Worm (Caenorhabditis elegans) whole organism, mixed stage, embryonic: Measurements from ENCODE around the gene ins-3.
"Not testable (repeated sequence)": the region's sequence is repeated elsewhere in the genome, so short reads cannot be mapped to it uniquely, and the experiment has no call there.

Experiments
- M03D4.4 ChIP-seq: sonication (generic microtip); optimal IDR thresholded peaks from 2 replicates; lab custom pipeline; 2017; ENCODE audit warnings: mild to moderate bottlenecking, missing genetic modification characterization, missing compliant biosample characterization
- bed-3 ChIP-seq: fragments of 200-800 bp; sonication (Bioruptor generic); optimal IDR thresholded peaks from 3 replicates; lab custom pipeline; 2018; ENCODE audit warnings: mild to moderate bottlenecking, missing genetic modification characterization, moderate library complexity, missing compliant biosample characterization
- blmp-1 ChIP-seq: fragments of 150-350 bp; optimal IDR thresholded peaks from 2 replicates; lab custom pipeline; 2014; ENCODE audit warnings: missing biosample characterization, missing genetic modification characterization
- ceh-39 ChIP-seq: fragments of 150-350 bp; optimal IDR thresholded peaks from 2 replicates; lab custom pipeline; 2014; ENCODE audit warnings: missing biosample characterization, missing genetic modification characterization
- ceh-43 ChIP-seq: fragments of 200-800 bp; sonication (Bioruptor generic); optimal IDR thresholded peaks from 2 replicates; lab custom pipeline; 2018; ENCODE audit warnings: mild to moderate bottlenecking, missing genetic modification characterization, moderate library complexity, missing compliant biosample characterization
- ceh-83 ChIP-seq: fragments of 200-800 bp; sonication (Bioruptor generic); optimal IDR thresholded peaks from 2 replicates; lab custom pipeline; 2018; ENCODE audit warnings: mild to moderate bottlenecking, missing genetic modification characterization, missing compliant biosample characterization
- ces-1 ChIP-seq: fragments of 150-350 bp; optimal IDR thresholded peaks from 2 replicates; lab custom pipeline; 2014; ENCODE audit warnings: missing biosample characterization, missing genetic modification reagents, missing genetic modification characterization
- cnd-1 ChIP-seq: fragments of 200-800 bp; sonication (Bioruptor generic); optimal IDR thresholded peaks from 2 replicates; lab custom pipeline; 2018; ENCODE audit warnings: mild to moderate bottlenecking, missing genetic modification characterization, missing compliant biosample characterization
- drap-1 ChIP-seq: fragments of 200-800 bp; sonication (Bioruptor generic); optimal IDR thresholded peaks from 3 replicates; lab custom pipeline; 2018; ENCODE audit warnings: mild to moderate bottlenecking, missing genetic modification characterization, missing compliant biosample characterization
- elt-1 ChIP-seq: sonication (generic microtip); optimal IDR thresholded peaks from 2 replicates; lab custom pipeline; 2017; ENCODE audit warnings: missing genetic modification characterization, mild to moderate bottlenecking, missing compliant biosample characterization, antibody characterized with exemption, moderate library complexity, borderline replicate concordance; ENCODE audit not compliant: insufficient read depth
- flh-1 ChIP-seq: fragments of 200-800 bp; sonication (Bioruptor generic); optimal IDR thresholded peaks from 2 replicates; lab custom pipeline; 2018; ENCODE audit warnings: mild to moderate bottlenecking, missing genetic modification characterization, moderate library complexity, missing compliant biosample characterization
- ham-2 ChIP-seq: fragments of 200-800 bp; sonication (Bioruptor generic); optimal IDR thresholded peaks from 2 replicates; lab custom pipeline; 2018; ENCODE audit warnings: mild to moderate bottlenecking, missing genetic modification characterization, missing compliant biosample characterization
- hlh-1 ChIP-seq: fragments of 150-350 bp; optimal IDR thresholded peaks from 2 replicates; lab custom pipeline; 2014; ENCODE audit warnings: missing biosample characterization, missing genetic modification reagents, missing genetic modification characterization
- lin-32 ChIP-seq: fragments of 200-800 bp; sonication (Bioruptor generic); optimal IDR thresholded peaks from 2 replicates; lab custom pipeline; 2018; ENCODE audit warnings: mild to moderate bottlenecking, missing genetic modification characterization, missing compliant biosample characterization
- lsy-2 ChIP-seq: fragments of 150-350 bp; optimal IDR thresholded peaks from 2 replicates; lab custom pipeline; 2014; ENCODE audit warnings: missing biosample characterization, missing genetic modification characterization
- mab-5 ChIP-seq: fragments of 150-350 bp; optimal IDR thresholded peaks from 2 replicates; lab custom pipeline; 2014; ENCODE audit warnings: missing biosample characterization, missing genetic modification characterization
- mls-2 ChIP-seq: sonication (generic microtip); optimal IDR thresholded peaks from 2 replicates; lab custom pipeline; 2016; ENCODE audit warnings: mild to moderate bottlenecking, missing genetic modification characterization, moderate library complexity, missing compliant biosample characterization
- nhr-12 ChIP-seq: fragments of 150-350 bp; optimal IDR thresholded peaks from 2 replicates; lab custom pipeline; 2014; ENCODE audit warnings: missing biosample characterization, missing genetic modification characterization
- nhr-2 ChIP-seq: fragments of 150-350 bp; optimal IDR thresholded peaks from 2 replicates; lab custom pipeline; 2014; ENCODE audit warnings: missing biosample characterization, missing genetic modification characterization
- nhr-237 ChIP-seq: fragments of 150-350 bp; optimal IDR thresholded peaks from 2 replicates; lab custom pipeline; 2014; ENCODE audit warnings: missing biosample characterization, missing genetic modification characterization
- nhr-28 ChIP-seq: fragments of 150-350 bp; optimal IDR thresholded peaks from 2 replicates; lab custom pipeline; 2014; ENCODE audit warnings: missing biosample characterization, missing genetic modification characterization
- nhr-76 ChIP-seq: sonication (generic microtip); optimal IDR thresholded peaks from 2 replicates; lab custom pipeline; 2017; ENCODE audit warnings: missing biosample characterization, missing genetic modification characterization
- pha-4 ChIP-seq: fragments of 150-350 bp; optimal IDR thresholded peaks from 2 replicates; lab custom pipeline; 2018; ENCODE audit warnings: missing biosample characterization, missing genetic modification reagents, missing genetic modification characterization
- sem-2 ChIP-seq: fragments of 200-800 bp; sonication (Bioruptor generic); optimal IDR thresholded peaks from 2 replicates; lab custom pipeline; 2018; ENCODE audit warnings: mild to moderate bottlenecking, missing genetic modification characterization, missing compliant biosample characterization
- snpc-4 ChIP-seq: fragments of 150-350 bp; optimal IDR thresholded peaks from 2 replicates; lab custom pipeline; 2014; ENCODE audit warnings: missing biosample characterization, missing genetic modification characterization
- sptf-1 ChIP-seq: sonication (generic microtip); optimal IDR thresholded peaks from 2 replicates; lab custom pipeline; 2017; ENCODE audit warnings: mild to moderate bottlenecking, missing genetic modification characterization, moderate library complexity, missing compliant biosample characterization
- tbx-8 ChIP-seq: fragments of 200-800 bp; sonication (Bioruptor generic); optimal IDR thresholded peaks from 2 replicates; lab custom pipeline; 2018; ENCODE audit warnings: mild to moderate bottlenecking, missing genetic modification characterization, moderate library complexity, missing compliant biosample characterization
- unc-120 ChIP-seq: sonication (generic microtip); optimal IDR thresholded peaks from 2 replicates; lab custom pipeline; 2017; ENCODE audit warnings: missing genetic modification characterization, missing compliant biosample characterization; ENCODE audit not compliant: poor library complexity, severe bottlenecking
- unc-39 ChIP-seq: fragments of 150-350 bp; optimal IDR thresholded peaks from 2 replicates; lab custom pipeline; 2014; ENCODE audit warnings: missing biosample characterization, missing genetic modification characterization
- unc-62 ChIP-seq: fragments of 150-350 bp; optimal IDR thresholded peaks from 2 replicates; lab custom pipeline; 2014; ENCODE audit warnings: missing biosample characterization, missing genetic modification reagents, missing genetic modification characterization
- zip-8 ChIP-seq: fragments of 150-350 bp; optimal IDR thresholded peaks from 2 replicates; lab custom pipeline; 2014; ENCODE audit warnings: missing biosample characterization, missing genetic modification characterization
- ztf-11 ChIP-seq: fragments of 150-350 bp; optimal IDR thresholded peaks from 2 replicates; lab custom pipeline; 2014; ENCODE audit warnings: missing biosample characterization, missing genetic modification characterization

ins-3 gene

ce11 chrII:6022596-6022995 lies 32.0 kb upstream of the ins-3 start:
- TF ChIP-seq unc-39 (tag; lab: Kevin White, UChicago) (no peak), sptf-1 (tag; lab: Kevin White, UChicago) (no peak), elt-1 (tag; lab: Kevin White, UChicago) (no peak), drap-1 (GFP tag; lab: Kevin White, UChicago) (no peak), M03D4.4 (tag; lab: Kevin White, UChicago) (no peak), sem-2 (GFP tag; lab: Kevin White, UChicago) (no peak), nhr-76 (tag; lab: Kevin White, UChicago) (no peak), lin-32 (no peak), nhr-237 (tag; lab: Kevin White, UChicago) (no peak), nhr-12 (no peak), bed-3 (GFP tag; lab: Kevin White, UChicago) (no peak), ceh-43 (GFP tag; lab: Kevin White, UChicago) (no peak), unc-120 (no peak), pha-4 (no peak), ztf-11 (tag; lab: Kevin White, UChicago) (no peak), ces-1 (GFP tag; lab: Kevin White, UChicago) (no peak), ceh-83 (GFP tag; lab: Kevin White, UChicago) (no peak), blmp-1 (tag; lab: Kevin White, UChicago) (no peak), hlh-1 (no peak), mab-5 (tag; lab: Kevin White, UChicago) (no peak)
- TF ChIP-seq, all 35 proteins: peak for 0

- TF ChIP-seq mab-5 (tag; lab: Kevin White, UChicago), result no peak
- no peak for TF ChIP-seq nhr-12
- TF ChIP-seq unc-62 (GFP tag; lab: Kevin White, UChicago), result no peak
- no peak for TF ChIP-seq M03D4.4 (tag; lab: Kevin White, UChicago)
- TF ChIP-seq blmp-1 (tag; lab: Kevin White, UChicago), result no peak
- no peak for TF ChIP-seq snpc-4 (tag; lab: Kevin White, UChicago)
- TF ChIP-seq tbx-8 (GFP tag; lab: Kevin White, UChicago), result no peak
- TF ChIP-seq ces-1 (GFP tag; lab: Kevin White, UChicago), result no peak
- no peak for TF ChIP-seq elt-1 (tag; lab: Kevin White, UChicago)
- no peak for TF ChIP-seq hlh-1
Observed at ce11 chrII:6020353-6020752, 29.8 kb upstream of the ins-3 start, which contains the start of gene ZK84.1. Gene ZK84.1 (plus strand): TSS chrII:6020653.

- TF ChIP-seq mab-5 (tag; lab: Kevin White, UChicago), result no peak
- no peak for TF ChIP-seq snpc-4 (tag; lab: Kevin White, UChicago)
- no peak for TF ChIP-seq zip-8 (tag; lab: Kevin White, UChicago)
- TF ChIP-seq hlh-1, result no peak
- TF ChIP-seq cnd-1 (tag; lab: Kevin White, UChicago), result no peak
Observed at ce11 chrII:6016410-6016809, 25.8 kb upstream of the ins-3 start, which contains the start of gene ZK84.5. Gene ZK84.5 (minus strand): TSS chrII:6016510.

ce11 chrII:6014057-6014456 lies 23.5 kb upstream of the ins-3 start, which contains the start of gene ZK84.2:
Gene ZK84.2 (plus strand): TSS chrII:6014357.
- TF ChIP-seq lsy-2, nhr-28, M03D4.4 (tag; lab: Kevin White, UChicago): not testable (repeated sequence)
- TF ChIP-seq, all 35 proteins: peak for 0; not testable (repeated sequence) for 35

- no peak for TF ChIP-seq mls-2 (tag; lab: Kevin White, UChicago)
- no peak for TF ChIP-seq ceh-39 (tag; lab: Kevin White, UChicago)
- no peak for TF ChIP-seq lsy-2 (tag; lab: Kevin White, UChicago)
- TF ChIP-seq sem-2 (GFP tag; lab: Kevin White, UChicago), result no peak
- no peak for TF ChIP-seq drap-1 (GFP tag; lab: Kevin White, UChicago)
- TF ChIP-seq flh-1 (GFP tag; lab: Kevin White, UChicago), result no peak
- no peak for TF ChIP-seq cnd-1 (tag; lab: Kevin White, UChicago)
- TF ChIP-seq tbx-8 (GFP tag; lab: Kevin White, UChicago), result no peak
- no peak for TF ChIP-seq nhr-76 (tag; lab: Kevin White, UChicago)
- no peak for TF ChIP-seq nhr-2
- TF ChIP-seq ham-2 (GFP tag; lab: Kevin White, UChicago), result no peak
Observed at ce11 chrII:6010544-6010943, 20.0 kb upstream of the ins-3 start, which contains the start of gene ins-20. Gene ins-20 (plus strand): TSS chrII:6010844.
